Fruit fly (Drosophila melanogaster): ENCODE data around the gene RluA-2.

RluA-2 gene

DNA sequence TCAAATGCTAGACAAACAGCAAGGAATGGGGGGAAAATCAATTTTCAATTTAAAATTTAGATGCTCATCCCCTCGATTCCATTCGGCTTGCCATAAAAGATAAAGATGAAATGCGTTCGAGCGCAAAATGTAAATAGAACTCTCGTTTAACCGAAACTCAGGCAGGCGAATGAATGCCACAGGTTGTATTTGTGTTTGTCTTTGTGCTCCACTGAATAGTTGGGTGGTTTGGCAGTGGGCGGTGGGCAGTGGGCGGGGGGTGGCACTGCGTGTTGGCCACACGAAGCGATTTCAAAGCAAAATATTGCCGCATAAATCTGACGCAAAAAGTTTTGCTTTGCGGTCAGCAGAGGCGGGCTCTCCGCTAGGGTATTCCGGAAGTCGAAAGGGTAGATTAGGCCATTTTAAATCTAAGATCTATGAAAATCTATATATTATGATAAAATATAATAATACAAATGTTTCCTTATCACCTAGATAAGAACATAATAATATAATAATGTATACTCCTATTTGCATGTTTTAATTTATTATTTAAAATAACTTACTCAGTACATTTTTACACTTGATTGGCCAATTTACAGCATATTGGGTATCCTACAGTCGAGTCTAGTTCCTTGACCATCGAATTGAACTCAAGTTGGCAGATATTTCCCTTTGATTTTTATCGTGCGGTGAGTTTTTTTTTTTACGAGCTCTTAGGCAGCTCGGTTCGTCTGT, 45.5 kb downstream of the RluA-2 start (continued):
- TF ChIP-seq H2.0 (GFP tag; IDR thresholded peaks at IDR 0.05) (no peak; the same call in 1 of the 2 replicates), ttk (GFP tag; IDR thresholded peaks at IDR 0.05) (peak; percentile 68), sima (GFP tag; optimal IDR thresholded peaks at IDR 0.05) (no peak), CG9609 (GFP tag; optimal IDR thresholded peaks at IDR 0.05) (no peak), Lim3 (GFP tag; IDR thresholded peaks at IDR 0.05) (no peak), Rfx (GFP tag; IDR thresholded peaks at IDR 0.05) (peak; percentile 63), repo (GFP tag; optimal IDR thresholded peaks at IDR 0.05) (no peak), NfI (GFP tag; optimal IDR thresholded peaks at IDR 0.05) (peak; percentile 28), CG10654 (GFP tag; optimal IDR thresholded peaks at IDR 0.05) (peak; percentile 17), NC2α (GFP tag; optimal IDR thresholded peaks at IDR 0.05) (no peak), slp2 (GFP tag; optimal IDR thresholded peaks at IDR 0.05) (no peak), abd-A (tag; optimal IDR thresholded peaks at IDR 0.05) (peak; percentile 62), CG1832 (GFP tag; optimal IDR thresholded peaks at IDR 0.05) (no peak), eyg (GFP tag; optimal IDR thresholded peaks at IDR 0.05) (no peak), CG8924 (tag; optimal IDR thresholded peaks at IDR 0.05) (peak; percentile 64), CG1792 (GFP tag; optimal IDR thresholded peaks at IDR 0.05) (no peak), Ravus (GFP tag; IDR thresholded peaks at IDR 0.05) (no peak), CG3995 (GFP tag; optimal IDR thresholded peaks at IDR 0.05) (no peak), Dll (GFP tag; IDR thresholded peaks at IDR 0.05; ENCODE audit: partially characterized antibody) (no peak), Xbp1 (GFP tag; optimal IDR thresholded peaks at IDR 0.05) (peak; percentile 65), MBD-R2 (GFP tag; IDR thresholded peaks at IDR 0.05) (no peak), CG10431 (GFP tag; optimal IDR thresholded peaks at IDR 0.05) (no peak), CG32772 (GFP tag; IDR thresholded peaks at IDR 0.05) (peak; percentile 66), mam (GFP tag; optimal IDR thresholded peaks at IDR 0.05) (no peak), h (optimal IDR thresholded peaks at IDR 0.05) (no peak), CG7271 (tag; optimal IDR thresholded peaks at IDR 0.05) (no peak), tio (GFP tag; optimal IDR thresholded peaks at IDR 0.05) (peak; percentile 67), CG9797 (GFP tag; optimal IDR thresholded peaks at IDR 0.05) (no peak), grn (GFP tag; optimal IDR thresholded peaks at IDR 0.05) (peak; percentile 23), Trl (optimal IDR thresholded peaks at IDR 0.05) (no peak), Trl (GFP tag; optimal IDR thresholded peaks at IDR 0.05) (no peak), ewg (GFP tag; optimal IDR thresholded peaks at IDR 0.05) (peak; percentile 36), H15 (GFP tag; IDR thresholded peaks at IDR 0.05) (0 out of 3 replicates have a peak, but pooled peaks have one; percentile 33), Max (GFP tag; optimal IDR thresholded peaks at IDR 0.05) (no peak), CG12659 (GFP tag; optimal IDR thresholded peaks at IDR 0.05) (peak; percentile 79), kni (GFP tag; optimal IDR thresholded peaks at IDR 0.05) (no peak), E2f2 (GFP tag; IDR thresholded peaks at IDR 0.05) (peak; percentile 42; the same call in 1 of the 2 replicates), Hr3 (GFP tag; optimal IDR thresholded peaks at IDR 0.05) (peak; percentile 67), Fer2 (tag; optimal IDR thresholded peaks at IDR 0.05) (no peak), CG7963 (GFP tag; IDR thresholded peaks at IDR 0.05; ENCODE audit: partially characterized antibody) (no peak), BEAF-32 (GFP tag; optimal IDR thresholded peaks at IDR 0.05) (no peak), Eip74EF (GFP tag; optimal IDR thresholded peaks at IDR 0.05) (peak in 1 of 2 experiments; percentile 53), Sry-δ (GFP tag; optimal IDR thresholded peaks at IDR 0.05) (no peak), CG5953 (GFP tag; IDR thresholded peaks at IDR 0.05) (no peak), CG3163 (GFP tag; optimal IDR thresholded peaks at IDR 0.05) (no peak), Dp (GFP tag; optimal IDR thresholded peaks at IDR 0.05) (no peak), CG8944 (GFP tag; optimal IDR thresholded peaks at IDR 0.05) (no peak), fru (optimal IDR thresholded peaks at IDR 0.05) (no peak), Meics (GFP tag; optimal IDR thresholded peaks at IDR 0.05) (peak; percentile 78), gsb-n (tag; optimal IDR thresholded peaks at IDR 0.05) (peak; percentile 13), Ada2b (GFP tag; IDR thresholded peaks at IDR 0.05) (peak; percentile 46)
